Fruit fly (Drosophila melanogaster): Measurements from ENCODE around the gene CG16956.

- no peak for TF ChIP-seq CG5204 (GFP tag; optimal IDR thresholded peaks at IDR 0.05)
- TF ChIP-seq CG7101 (tag; optimal IDR thresholded peaks at IDR 0.05), result no peak
- TF ChIP-seq cnc (optimal IDR thresholded peaks at IDR 0.05), result no peak
- no peak for TF ChIP-seq toe (GFP tag; optimal IDR thresholded peaks at IDR 0.05)
- TF ChIP-seq ovo (GFP tag; optimal IDR thresholded peaks at IDR 0.05), result no peak
- TF ChIP-seq CG12768 (GFP tag; optimal IDR thresholded peaks at IDR 0.05), result no peak
- no peak for TF ChIP-seq pad (GFP tag; optimal IDR thresholded peaks at IDR 0.05)
- no peak for TF ChIP-seq kay (GFP tag; ENCODE audit: borderline replicate concordance)
- no peak for TF ChIP-seq CG33017 (tag; optimal IDR thresholded peaks at IDR 0.05)
Measured at dm6 chr2L:13411566-13411965, 2.8 kb downstream of the CG16956 start, which contains the start of gene Vm34Ca.
